Worm (Caenorhabditis elegans): ENCODE measurements around the gene C54F6.15.
A peak's percentile ranks its signal among the peaks of the same experiment; 100 is the strongest.

The C54F6.15 gene

ce11 chrV:7506207-7506606 lies 16.0 kb downstream of the C54F6.15 start:
- TF ChIP-seq sdz-38 (tag; optimal IDR thresholded peaks at IDR 0.05) (no peak), rec-8 (tag; optimal IDR thresholded peaks at IDR 0.05) (no peak), snpc-3.4 (tag; optimal IDR thresholded peaks at IDR 0.05) (no peak), unc-62 (GFP tag; optimal IDR thresholded peaks at IDR 0.05) (no peak), ama-1 (optimal IDR thresholded peaks at IDR 0.05) (no peak), ama-1 (GFP tag; optimal IDR thresholded peaks at IDR 0.05) (no peak), snpc-4 (GFP tag; optimal IDR thresholded peaks at IDR 0.05) (no peak), snpc-4 (tag; optimal IDR thresholded peaks at IDR 0.05) (no peak), gei-17 (GFP tag; optimal IDR thresholded peaks at IDR 0.05) (no peak), T07F8.4 (tag; optimal IDR thresholded peaks at IDR 0.05) (no peak), dox-1 (GFP tag; IDR thresholded peaks at IDR 0.05) (no peak), aptf-2 (GFP tag; conservative IDR thresholded peaks at IDR 0.05) (no peak), snpc-1.1 (tag; optimal IDR thresholded peaks at IDR 0.05; ENCODE audit: insufficient read depth) (no peak), C06A6.2 (GFP tag; conservative IDR thresholded peaks at IDR 0.05) (no peak), attf-6 (GFP tag; IDR thresholded peaks at IDR 0.05) (no peak), nfyb-1 (GFP tag; IDR thresholded peaks at IDR 0.05) (no peak), F55B11.4 (tag; optimal IDR thresholded peaks at IDR 0.05; ENCODE audit: borderline replicate concordance, insufficient read depth) (no peak), die-1 (tag; optimal IDR thresholded peaks at IDR 0.05) (no peak), lsy-27 (tag; optimal IDR thresholded peaks at IDR 0.05; ENCODE audit: borderline replicate concordance, insufficient read depth) (no peak), lin-26 (GFP tag; IDR thresholded peaks at IDR 0.05) (peak; percentile 55; the same call in 1 of the 2 replicates), dpl-1 (GFP tag; optimal IDR thresholded peaks at IDR 0.05) (no peak), sptf-2 (GFP tag; optimal IDR thresholded peaks at IDR 0.05) (no peak), Y53G8AR.9 (GFP tag; conservative IDR thresholded peaks at IDR 0.05) (no peak), D2030.7 (GFP tag; IDR thresholded peaks at IDR 0.05) (0 out of 2 replicates have a peak, but pooled peaks have one; percentile 44), hmg-20 (GFP tag; IDR thresholded peaks at IDR 0.05) (no peak), pbrm-1 (GFP tag; IDR thresholded peaks at IDR 0.05) (peak; percentile 31; the same call in 1 of the 2 replicates), bed-2 (GFP tag; IDR thresholded peaks at IDR 0.05) (no peak), ceh-91 (GFP tag; IDR thresholded peaks at IDR 0.05) (no peak), K12H6.12 (tag; optimal IDR thresholded peaks at IDR 0.05) (no peak), F22D6.2 (tag; optimal IDR thresholded peaks at IDR 0.05) (no peak), egl-18 (GFP tag; IDR thresholded peaks at IDR 0.05) (no peak), ceh-27 (GFP tag; optimal IDR thresholded peaks at IDR 0.05) (no peak), tbx-9 (tag; optimal IDR thresholded peaks at IDR 0.05; ENCODE audit: borderline replicate concordance) (no peak), ZK185.1 (tag; optimal IDR thresholded peaks at IDR 0.05; ENCODE audit: poor library complexity, severe bottlenecking) (no peak), fkh-3 (tag; optimal IDR thresholded peaks at IDR 0.05) (no peak), tlf-1 (GFP tag; optimal IDR thresholded peaks at IDR 0.05) (no peak), egl-44 (GFP tag; IDR thresholded peaks at IDR 0.05) (no peak), ztf-18 (tag; optimal IDR thresholded peaks at IDR 0.05) (peak; percentile 15), Y67H2A.10 (GFP tag; conservative IDR thresholded peaks at IDR 0.05) (no peak), chd-7 (tag; optimal IDR thresholded peaks at IDR 0.05) (no peak), Y53F4B.3 (GFP tag; IDR thresholded peaks at IDR 0.05) (no peak), atf-7 (tag; optimal IDR thresholded peaks at IDR 0.05) (no peak), F23B12.7 (tag; optimal IDR thresholded peaks at IDR 0.05; ENCODE audit: insufficient read depth) (peak; percentile 60), hlh-26 (GFP tag; conservative IDR thresholded peaks at IDR 0.05) (no peak), rpc-1 (optimal IDR thresholded peaks at IDR 0.05) (peak; percentile 54), rpc-1 (tag; optimal IDR thresholded peaks at IDR 0.05) (peak; percentile 73), nfya-2 (GFP tag; IDR thresholded peaks at IDR 0.05) (no peak), mes-4 (tag; optimal IDR thresholded peaks at IDR 0.05) (no peak), lir-1 (GFP tag; conservative IDR thresholded peaks at IDR 0.05) (no peak)
